Fruit fly (Drosophila melanogaster) whole organism, embryonic: ENCODE measurements around the gene CG14803.
A peak's percentile ranks its signal among the peaks of the same experiment; 100 is the strongest.

ENCODE experiments used
- Bdp1 ChIP-seq: fragments of 200-800 bp; sonication (Bioruptor generic); optimal IDR thresholded peaks from 3 replicates; lab custom pipeline; 2016; ENCODE audit warnings: missing biosample characterization, missing genetic modification characterization
- CG14441 ChIP-seq: fragments of 200-800 bp; sonication (Bioruptor generic); IDR thresholded peaks from 2 replicates; pipeline ENCODE4 v1.3.6; 2022; ENCODE audit warnings: missing biosample characterization, missing genetic modification characterization
- CG17328 ChIP-seq: fragments of 200-800 bp; sonication (Bioruptor generic); IDR thresholded peaks from 2 replicates; pipeline ENCODE4 v1.3.6; 2022; ENCODE audit warnings: missing biosample characterization, missing genetic modification characterization
- CG17568 ChIP-seq: fragments of 200-800 bp; sonication (Bioruptor generic); optimal IDR thresholded peaks from 2 replicates; lab custom pipeline; 2018; ENCODE audit warnings: missing biosample characterization, mild to moderate bottlenecking, missing genetic modification characterization, moderate library complexity
- CG18011 ChIP-seq: fragments of 200-800 bp; sonication (Bioruptor generic); optimal IDR thresholded peaks from 2 replicates; lab custom pipeline; 2017; ENCODE audit warnings: missing biosample characterization, missing genetic modification characterization, mild to moderate bottlenecking, moderate library complexity, missing genotype
- CG1832 ChIP-seq: fragments of 200-800 bp; sonication (Bioruptor generic); optimal IDR thresholded peaks from 2 replicates; lab custom pipeline; 2017; ENCODE audit warnings: missing biosample characterization, mild to moderate bottlenecking, missing genetic modification characterization, inconsistent platforms
- CG2129 ChIP-seq: fragments of 200-800 bp; sonication (Bioruptor generic); IDR thresholded peaks from 2 replicates; pipeline ENCODE4 v1.3.6; 2022; ENCODE audit warnings: missing biosample characterization, missing genetic modification characterization; ENCODE audit not compliant: partially characterized antibody
- CG3163 ChIP-seq: fragments of 200-800 bp; sonication (Bioruptor generic); optimal IDR thresholded peaks from 3 replicates; lab custom pipeline; 2016; ENCODE audit warnings: missing biosample characterization, missing genetic modification characterization
- CG32532 ChIP-seq: fragments of 200-800 bp; sonication (Bioruptor generic); IDR thresholded peaks from 2 replicates; pipeline ENCODE4 v1.3.6; 2022; ENCODE audit warnings: missing biosample characterization, missing genetic modification characterization
- CG3726 ChIP-seq: fragments of 200-800 bp; sonication (Bioruptor generic); IDR thresholded peaks from 3 replicates; pipeline ENCODE4, ENCODE4 v1.3.6; 2022; ENCODE audit warnings: missing biosample characterization, missing genetic modification characterization
- CG6854 ChIP-seq: fragments of 200-800 bp; sonication (Bioruptor generic); optimal IDR thresholded peaks from 3 replicates; lab custom pipeline; 2017; ENCODE audit warnings: missing biosample characterization, mild to moderate bottlenecking, missing genetic modification characterization
- CG8944 ChIP-seq: fragments of 200-800 bp; sonication (Bioruptor generic); optimal IDR thresholded peaks from 3 replicates; lab custom pipeline; 2016; ENCODE audit warnings: missing biosample characterization, missing genetic modification characterization
- CG9932 ChIP-seq: fragments of 200-800 bp; sonication (Bioruptor generic); IDR thresholded peaks from 2 replicates; pipeline ENCODE4 v1.3.6; 2022; ENCODE audit warnings: missing biosample characterization, missing genetic modification characterization
- CTCF ChIP-seq: fragments of 200-800 bp; sonication (Bioruptor generic); optimal IDR thresholded peaks from 2 replicates; lab custom pipeline; 2017; ENCODE audit warnings: missing biosample characterization, mild to moderate bottlenecking, missing genetic modification characterization, moderate library complexity
- Camta ChIP-seq: fragments of 200-800 bp; sonication (Bioruptor generic); optimal IDR thresholded peaks from 2 replicates; lab custom pipeline; 2016; ENCODE audit warnings: missing biosample characterization, missing genetic modification characterization
- Dfd ChIP-seq, 2 experiments: fragments of >200 bp; optimal IDR thresholded peaks; 2 replicates each; lab custom pipeline; 2017; ENCODE audit warnings: missing biosample characterization in 2 of 2, missing genetic modification characterization in 2 of 2
- Doc2 ChIP-seq: fragments of 200-800 bp; sonication (Bioruptor generic); IDR thresholded peaks from 2 replicates; pipeline ENCODE4 v1.3.6; 2022; ENCODE audit warnings: missing biosample characterization, missing genetic modification characterization
- Fer1 ChIP-seq: fragments of 200-800 bp; sonication (Bioruptor generic); optimal IDR thresholded peaks from 2 replicates; lab custom pipeline; 2017; ENCODE audit warnings: missing biosample characterization, mild to moderate bottlenecking, missing genetic modification characterization
- GATAe ChIP-seq: fragments of 200-800 bp; sonication (Bioruptor generic); conservative IDR thresholded peaks from 2 replicates; pipeline ENCODE4 v1.3.6; 2022; ENCODE audit warnings: missing biosample characterization, missing genetic modification characterization
- HHEX ChIP-seq: fragments of 200-800 bp; sonication (Bioruptor generic); optimal IDR thresholded peaks from 3 replicates; lab custom pipeline; 2017; ENCODE audit warnings: missing biosample characterization, mild to moderate bottlenecking, missing genetic modification characterization, missing genetic modification reagents
- Hand ChIP-seq: fragments of 200-800 bp; sonication (Bioruptor generic); optimal IDR thresholded peaks from 2 replicates; lab custom pipeline; 2017; ENCODE audit warnings: mild to moderate bottlenecking, missing biosample characterization, missing genetic modification reagents, missing genetic modification characterization
- Hr78 ChIP-seq, 2 experiments: fragments of 200-800 bp in 1 of 2; fragments of >200 bp in 1 of 2; sonication (Bioruptor generic) in 1 of 2; optimal IDR thresholded peaks; 2 replicates each; lab custom pipeline; 2017 to 2019; ENCODE audit warnings: missing biosample characterization in 2 of 2, missing genetic modification characterization in 2 of 2, mild to moderate bottlenecking in 1 of 2, moderate library complexity in 1 of 2
- Jarid2 ChIP-seq: fragments of 200-800 bp; sonication (Bioruptor generic); optimal IDR thresholded peaks from 3 replicates; lab custom pipeline; 2017; ENCODE audit warnings: mild to moderate bottlenecking, missing biosample characterization, missing genetic modification reagents, missing genetic modification characterization
- NK7.1 ChIP-seq: fragments of 200-800 bp; sonication (Bioruptor generic); optimal IDR thresholded peaks from 3 replicates; lab custom pipeline; 2016; ENCODE audit warnings: missing biosample characterization, missing genetic modification characterization
- Ptx1 ChIP-seq: fragments of 200-800 bp; sonication (Bioruptor generic); IDR thresholded peaks from 2 replicates; pipeline ENCODE4 v1.3.6; 2022; ENCODE audit warnings: missing biosample characterization, missing genetic modification characterization
- Taf1 ChIP-seq: fragments of 200-800 bp; sonication (Bioruptor generic); IDR thresholded peaks from 2 replicates; pipeline ENCODE4 v1.3.6; 2022; ENCODE audit warnings: missing biosample characterization, missing genetic modification characterization
- Xbp1 ChIP-seq: fragments of 200-800 bp; sonication (Bioruptor generic); optimal IDR thresholded peaks from 3 replicates; lab custom pipeline; 2016; ENCODE audit warnings: missing biosample characterization, mild to moderate bottlenecking, missing genetic modification characterization
- ap ChIP-seq: fragments of 200-800 bp; sonication (Bioruptor generic); IDR thresholded peaks from 2 replicates; pipeline ENCODE4 v1.3.6; 2022; ENCODE audit warnings: missing biosample characterization, missing genetic modification characterization
- bowl ChIP-seq: fragments of 200-800 bp; sonication (Bioruptor generic); IDR thresholded peaks from 2 replicates; pipeline ENCODE4 v1.3.6; 2022; ENCODE audit warnings: missing biosample characterization, missing genetic modification characterization
- cg ChIP-seq: fragments of 200-800 bp; sonication (Bioruptor generic); optimal IDR thresholded peaks from 3 replicates; lab custom pipeline; 2019; ENCODE audit warnings: missing biosample characterization, mild to moderate bottlenecking, missing genetic modification characterization, moderate library complexity
- chn ChIP-seq: fragments of 200-800 bp; sonication (Bioruptor generic); optimal IDR thresholded peaks from 2 replicates; lab custom pipeline; 2016; ENCODE audit warnings: missing biosample characterization, missing genetic modification characterization
- da ChIP-seq: fragments of 200-800 bp; sonication (Bioruptor generic); optimal IDR thresholded peaks from 2 replicates; lab custom pipeline; 2016; ENCODE audit warnings: missing biosample characterization, missing genetic modification characterization
- ftz-f1 ChIP-seq: fragments of 200-800 bp; sonication (Bioruptor generic); optimal IDR thresholded peaks from 2 replicates; lab custom pipeline; 2016; ENCODE audit warnings: missing biosample characterization, missing genetic modification characterization
- gce ChIP-seq: fragments of 200-800 bp; sonication (Bioruptor generic); IDR thresholded peaks from 3 replicates; pipeline ENCODE4 v1.3.6; 2022; ENCODE audit warnings: missing biosample characterization, missing genetic modification characterization
- gcm ChIP-seq: fragments of 200-800 bp; sonication (Bioruptor generic); optimal IDR thresholded peaks from 2 replicates; lab custom pipeline; 2019; ENCODE audit warnings: missing biosample characterization, mild to moderate bottlenecking, missing genetic modification characterization, moderate library complexity
- gt ChIP-seq: fragments of 200-800 bp; sonication (Bioruptor generic); IDR thresholded peaks from 2 replicates; pipeline ENCODE4 v1.3.6; 2022; ENCODE audit warnings: missing biosample characterization, missing genetic modification characterization
- h ChIP-seq: fragments of >200 bp; optimal IDR thresholded peaks from 2 replicates; lab custom pipeline; 2017
- jing ChIP-seq: fragments of 200-800 bp; sonication (Bioruptor generic); optimal IDR thresholded peaks from 2 replicates; lab custom pipeline; 2018; ENCODE audit warnings: missing biosample characterization, mild to moderate bottlenecking, missing genetic modification characterization
- lab ChIP-seq: fragments of 200-800 bp; sonication (Bioruptor generic); optimal IDR thresholded peaks from 3 replicates; lab custom pipeline; 2017; ENCODE audit warnings: missing biosample characterization, missing genetic modification characterization, mild to moderate bottlenecking, moderate library complexity, missing genetic modification reagents
- mam ChIP-seq: fragments of 200-800 bp; sonication (Bioruptor generic); optimal IDR thresholded peaks from 3 replicates; lab custom pipeline; 2016; ENCODE audit warnings: missing biosample characterization, missing genetic modification characterization
- mld ChIP-seq: fragments of 200-800 bp; sonication (Bioruptor generic); IDR thresholded peaks from 3 replicates; pipeline ENCODE4 v1.3.6; 2022; ENCODE audit warnings: missing biosample characterization, missing genetic modification characterization; ENCODE audit not compliant: partially characterized antibody
- oc ChIP-seq: fragments of 200-800 bp; sonication (Bioruptor generic); optimal IDR thresholded peaks from 2 replicates; lab custom pipeline; 2018; ENCODE audit warnings: missing biosample characterization, mild to moderate bottlenecking, missing genetic modification characterization, moderate library complexity
- odd ChIP-seq: fragments of 200-800 bp; sonication (Bioruptor generic); optimal IDR thresholded peaks from 2 replicates; lab custom pipeline; 2017; ENCODE audit warnings: missing biosample characterization, mild to moderate bottlenecking, missing genetic modification characterization
- peb ChIP-seq: fragments of 200-800 bp; sonication (Bioruptor generic); IDR thresholded peaks from 2 replicates; pipeline ENCODE4 v1.3.6; 2022; ENCODE audit warnings: missing biosample characterization, missing genetic modification characterization
- prd ChIP-seq, 3 experiments: fragments of >200 bp in 2 of 3; fragments of 200-800 bp in 1 of 3; sonication (Bioruptor generic) in 1 of 3; optimal IDR thresholded peaks in 2 of 3; IDR thresholded peaks in 1 of 3; 2 replicates in 2 of 3; 3 replicates in 1 of 3; pipeline versions ENCODE4 v1.3.6 to Lab custom; 2017 to 2022; ENCODE audit warnings: missing biosample characterization in 1 of 3, missing genetic modification characterization in 1 of 3
- sd ChIP-seq: fragments of 200-800 bp; sonication (Bioruptor generic); optimal IDR thresholded peaks from 3 replicates; lab custom pipeline; 2018; ENCODE audit warnings: missing biosample characterization, mild to moderate bottlenecking, missing genetic modification characterization, moderate library complexity
- sisA ChIP-seq: fragments of 200-800 bp; sonication (Bioruptor generic); IDR thresholded peaks from 2 replicates; pipeline ENCODE4 v1.3.6; 2022; ENCODE audit warnings: missing biosample characterization, missing genetic modification characterization
- tgo ChIP-seq: fragments of 200-800 bp; sonication (Bioruptor generic); IDR thresholded peaks from 3 replicates; pipeline ENCODE4 v1.3.6; 2022; ENCODE audit warnings: missing biosample characterization, missing genetic modification characterization
- trh ChIP-seq: fragments of 200-800 bp; sonication (Bioruptor generic); optimal IDR thresholded peaks from 2 replicates; lab custom pipeline; 2016; ENCODE audit warnings: missing biosample characterization, missing genetic modification characterization
- unpg ChIP-seq: fragments of 200-800 bp; sonication (Bioruptor generic); optimal IDR thresholded peaks from 3 replicates; lab custom pipeline; 2018; ENCODE audit warnings: missing biosample characterization, mild to moderate bottlenecking, missing genetic modification characterization, moderate library complexity
- wdn ChIP-seq: fragments of 200-800 bp; sonication (Bioruptor generic); IDR thresholded peaks from 2 replicates; pipeline ENCODE4 v1.3.6; 2022; ENCODE audit warnings: missing biosample characterization, missing genetic modification characterization
- zfh1 ChIP-seq: fragments of 200-800 bp; sonication (Bioruptor generic); IDR thresholded peaks from 3 replicates; pipeline ENCODE4 v1.3.6; 2022; ENCODE audit warnings: missing biosample characterization, missing genetic modification characterization

The CG14803 gene

dm6 chrX:1880139-1880556 is 11.5 kb downstream of the CG14803 start, which contains the start of gene Coa8 (continued):
- peak; percentile 57; the same call in 1 of the 3 replicates for TF ChIP-seq mld (GFP tag; lab: Robert Waterston, UW)
- TF ChIP-seq bowl = no peak
- TF ChIP-seq gcm (GFP tag; lab: Kevin White, UChicago) = no peak
- TF ChIP-seq CG3726 = no peak
- TF ChIP-seq Fer1 (GFP tag; lab: Kevin White, UChicago) = peak; percentile 34
- no peak for TF ChIP-seq ftz-f1
- 0 out of 2 replicates have a peak, but pooled peaks have one; percentile 15 for TF ChIP-seq CG17328
- no peak for TF ChIP-seq Taf1 (GFP tag; lab: Robert Waterston, UW)
- TF ChIP-seq Xbp1 (GFP tag; lab: Kevin White, UChicago) = peak; percentile 56
- TF ChIP-seq sd (tag; lab: Kevin White, UChicago) = no peak
- peak; percentile 40 for TF ChIP-seq sisA
- peak; percentile 46; the same call in 2 of the 3 replicates for TF ChIP-seq zfh1 (GFP tag; lab: Robert Waterston, UW)
- no peak for TF ChIP-seq Camta
- TF ChIP-seq unpg (GFP tag; lab: Kevin White, UChicago) = peak; percentile 53
- TF ChIP-seq CG3163 (GFP tag; lab: Kevin White, UChicago) = no peak
- TF ChIP-seq gce (GFP tag; lab: Robert Waterston, UW) = no peak
- TF ChIP-seq CG6854 (GFP tag; lab: Kevin White, UChicago) = no peak
- no peak for TF ChIP-seq odd (GFP tag; lab: Kevin White, UChicago)
- no peak for TF ChIP-seq CTCF
- TF ChIP-seq h (lab: Kevin White, UChicago) = no peak
- peak; percentile 59 for TF ChIP-seq Ptx1 (GFP tag; lab: Robert Waterston, UW)
- no peak for TF ChIP-seq Bdp1
- no peak for TF ChIP-seq CG17568 (GFP tag; lab: Kevin White, UChicago)
- no peak for TF ChIP-seq Doc2 (GFP tag; lab: Robert Waterston, UW)
- TF ChIP-seq Jarid2 (GFP tag; lab: Kevin White, UChicago) = no peak
- no peak for TF ChIP-seq oc (tag; lab: Kevin White, UChicago)
- no peak for TF ChIP-seq CG8944 (GFP tag; lab: Kevin White, UChicago)
- TF ChIP-seq GATAe (GFP tag; lab: Robert Waterston, UW) = no peak
- no peak for TF ChIP-seq trh (GFP tag; lab: Kevin White, UChicago)
- TF ChIP-seq gt (GFP tag; lab: Robert Waterston, UW) = no peak
- no peak for TF ChIP-seq prd (optimal IDR thresholded peaks at IDR 0.05; lab: Kevin White, UChicago)
- peak; percentile 61 for TF ChIP-seq prd (GFP tag; IDR thresholded peaks at IDR 0.05; lab: Robert Waterston, UW)
- TF ChIP-seq tgo (GFP tag; lab: Robert Waterston, UW) = peak; percentile 27; the same call in 1 of the 3 replicates
- peak; percentile 61 for TF ChIP-seq CG9932 (GFP tag; lab: Robert Waterston, UW)
- TF ChIP-seq NK7.1 (GFP tag; lab: Kevin White, UChicago) = no peak
- no peak for TF ChIP-seq CG18011
- TF ChIP-seq lab (GFP tag; lab: Kevin White, UChicago) = no peak
- peak; percentile 52; the same call in 1 of the 2 replicates for TF ChIP-seq CG14441
- no peak for TF ChIP-seq wdn (GFP tag; lab: Robert Waterston, UW)
- no peak for TF ChIP-seq HHEX (GFP tag; lab: Kevin White, UChicago)
- no peak for TF ChIP-seq cg (GFP tag; lab: Kevin White, UChicago)
- TF ChIP-seq jing = no peak
- TF ChIP-seq Hr78 (GFP tag; optimal IDR thresholded peaks at IDR 0.05; lab: Kevin White, UChicago) = no peak
- TF ChIP-seq chn = peak; percentile 34
- TF ChIP-seq peb = no peak
- TF ChIP-seq da (GFP tag; lab: Kevin White, UChicago) = no peak
- TF ChIP-seq mam (GFP tag; lab: Kevin White, UChicago) = peak; percentile 40
- no peak for TF ChIP-seq CG1832 (GFP tag; lab: Kevin White, UChicago)
- TF ChIP-seq CG2129 (GFP tag; lab: Robert Waterston, UW) = no peak
- TF ChIP-seq Dfd (GFP tag; optimal IDR thresholded peaks at IDR 0.05; lab: Kevin White, UChicago) = no peak
- TF ChIP-seq Hand (GFP tag; lab: Kevin White, UChicago) = no peak
- TF ChIP-seq ap (GFP tag; lab: Robert Waterston, UW) = no peak
- peak; percentile 71; the same call in 1 of the 2 replicates for TF ChIP-seq CG32532 (GFP tag; lab: Robert Waterston, UW)
